Worm (Caenorhabditis elegans): Measurements from ENCODE around the gene C25D7.9.
"Not testable (repeated sequence)": the region's sequence is repeated elsewhere in the genome, so short reads cannot be mapped to it uniquely, and the experiment has no call there.

C25D7.9 gene

ce11 chrV:15105893-15106598 lies 41.1 kb downstream of the C25D7.9 start, which contains the start of gene C01G10.14:
Gene C01G10.14, minus strand, starts transcription at chrV:15105943.
- not testable (repeated sequence) for TF ChIP-seq ceh-13 (GFP tag; optimal IDR thresholded peaks at IDR 0.05); ama-1 (optimal IDR thresholded peaks at IDR 0.05); ets-7 (tag; optimal IDR thresholded peaks at IDR 0.05)

ce11 chrV:15109260-15109659 lies 44.3 kb downstream of the C25D7.9 start, which contains the start of gene Y75B12A.2:
Gene Y75B12A.2, plus strand, starts transcription at chrV:15109560.
- TF ChIP-seq tra-4 (tag; optimal IDR thresholded peaks at IDR 0.05): no peak
- no peak for TF ChIP-seq flt-1 (GFP tag; IDR thresholded peaks at IDR 0.05)
- no peak for TF ChIP-seq tbx-11 (GFP tag; IDR thresholded peaks at IDR 0.05)
- TF ChIP-seq hnd-1 (tag; optimal IDR thresholded peaks at IDR 0.05): no peak
- no peak for TF ChIP-seq ceh-36 (tag; optimal IDR thresholded peaks at IDR 0.05)
- no peak for TF ChIP-seq hmbx-1 (tag; optimal IDR thresholded peaks at IDR 0.05)
- TF ChIP-seq hmg-4 (GFP tag; optimal IDR thresholded peaks at IDR 0.05): no peak
- TF ChIP-seq sea-1 (GFP tag; conservative IDR thresholded peaks at IDR 0.05): no peak
- no peak for TF ChIP-seq F13C5.2 (tag; optimal IDR thresholded peaks at IDR 0.05)
- no peak for TF ChIP-seq scrt-1 (GFP tag; IDR thresholded peaks at IDR 0.05)
- no peak for TF ChIP-seq ama-1 (optimal IDR thresholded peaks at IDR 0.05)
- no peak for TF ChIP-seq ets-7 (tag; optimal IDR thresholded peaks at IDR 0.05)
- no peak for TF ChIP-seq ceh-13 (GFP tag; optimal IDR thresholded peaks at IDR 0.05)

- TF ChIP-seq tbx-11 (GFP tag; IDR thresholded peaks at IDR 0.05) (no peak), tbx-37 (GFP tag; conservative IDR thresholded peaks at IDR 0.05) (no peak), aly-1 (tag; optimal IDR thresholded peaks at IDR 0.05) (no peak), hmbx-1 (tag; optimal IDR thresholded peaks at IDR 0.05) (no peak), hmg-4 (GFP tag; optimal IDR thresholded peaks at IDR 0.05) (no peak), F13C5.2 (tag; optimal IDR thresholded peaks at IDR 0.05) (no peak), ama-1 (optimal IDR thresholded peaks at IDR 0.05) (no peak), B0310.2 (tag; optimal IDR thresholded peaks at IDR 0.05) (no peak)
These were observed 46.7 kb downstream of the C25D7.9 start, which contains the start of gene T01G5.7 for ce11 chrV:15111660-15112059. Gene T01G5.7, plus strand, starts transcription at chrV:15111960.

ce11 chrV:15113992-15114391 lies 49.1 kb downstream of the C25D7.9 start, which contains the start of gene T01G5.6:
Gene T01G5.6, minus strand, starts transcription at chrV:15114092.
- TF ChIP-seq hnd-1 (tag; optimal IDR thresholded peaks at IDR 0.05): no peak
- no peak for TF ChIP-seq F13C5.2 (tag; optimal IDR thresholded peaks at IDR 0.05)
- no peak for TF ChIP-seq sea-1 (GFP tag; conservative IDR thresholded peaks at IDR 0.05)
- TF ChIP-seq tra-4 (tag; optimal IDR thresholded peaks at IDR 0.05): no peak
- TF ChIP-seq ama-1 (optimal IDR thresholded peaks at IDR 0.05): no peak
- TF ChIP-seq tbx-37 (GFP tag; conservative IDR thresholded peaks at IDR 0.05): no peak
- TF ChIP-seq tbx-11 (GFP tag; IDR thresholded peaks at IDR 0.05): no peak
- no peak for TF ChIP-seq scrt-1 (GFP tag; IDR thresholded peaks at IDR 0.05)
- TF ChIP-seq pes-1 (GFP tag; IDR thresholded peaks at IDR 0.05): no peak
- TF ChIP-seq hmbx-1 (tag; optimal IDR thresholded peaks at IDR 0.05): no peak
- TF ChIP-seq B0310.2 (tag; optimal IDR thresholded peaks at IDR 0.05): no peak
- no peak for TF ChIP-seq flt-1 (GFP tag; IDR thresholded peaks at IDR 0.05)
- no peak for TF ChIP-seq ets-7 (tag; optimal IDR thresholded peaks at IDR 0.05)
- TF ChIP-seq aly-1 (tag; optimal IDR thresholded peaks at IDR 0.05): no peak
- no peak for TF ChIP-seq hmg-4 (GFP tag; optimal IDR thresholded peaks at IDR 0.05)
- TF ChIP-seq ceh-36 (tag; optimal IDR thresholded peaks at IDR 0.05): no peak
- no peak for TF ChIP-seq ceh-13 (GFP tag; optimal IDR thresholded peaks at IDR 0.05)
